Fruit fly (Drosophila melanogaster): ENCODE data around the gene CG33158.

Gene CG33158

DNA sequence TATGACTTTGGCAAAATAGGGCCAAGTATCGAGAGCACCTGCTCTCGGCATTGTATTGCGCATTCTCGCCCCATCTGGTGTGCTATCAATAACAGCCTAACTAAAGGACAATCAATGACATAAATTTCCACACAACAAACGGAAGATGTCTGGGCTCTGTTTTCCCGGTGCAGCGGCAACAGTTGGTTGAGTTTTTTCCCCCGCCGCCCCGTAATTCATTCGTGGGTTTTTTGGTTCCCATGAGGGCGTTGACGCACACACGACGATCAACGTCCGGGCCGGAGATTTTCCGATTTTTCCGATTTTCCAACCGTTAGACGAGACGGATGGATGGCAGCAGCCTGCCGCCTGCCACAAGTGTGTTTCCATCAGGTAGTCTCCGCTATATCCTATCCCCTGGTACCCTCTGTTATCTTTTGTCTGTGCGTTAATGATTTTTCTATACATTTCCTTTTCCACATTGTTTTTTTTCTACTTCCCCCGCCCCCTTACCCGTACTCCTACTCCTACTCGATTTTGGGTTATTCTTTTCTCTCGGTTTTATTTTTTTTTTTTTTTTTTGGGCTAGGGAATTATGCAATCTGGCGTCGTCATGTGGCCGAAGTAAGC lies 56.2 kb downstream of the CG33158 start:
- no peak for TF ChIP-seq foxo (GFP tag; optimal IDR thresholded peaks at IDR 0.05)
- TF ChIP-seq Hnf4 (GFP tag; optimal IDR thresholded peaks at IDR 0.05) = no peak
- TF ChIP-seq dl (GFP tag; optimal IDR thresholded peaks at IDR 0.05; ENCODE audit: insufficient read depth in 1 of 2, partially characterized antibody in 2 of 2) = no peak
- no peak for TF ChIP-seq Sp1 (GFP tag; optimal IDR thresholded peaks at IDR 0.05)
- no peak for TF ChIP-seq Vsx2 (GFP tag; optimal IDR thresholded peaks at IDR 0.05; ENCODE audit: partially characterized antibody)

DNA sequence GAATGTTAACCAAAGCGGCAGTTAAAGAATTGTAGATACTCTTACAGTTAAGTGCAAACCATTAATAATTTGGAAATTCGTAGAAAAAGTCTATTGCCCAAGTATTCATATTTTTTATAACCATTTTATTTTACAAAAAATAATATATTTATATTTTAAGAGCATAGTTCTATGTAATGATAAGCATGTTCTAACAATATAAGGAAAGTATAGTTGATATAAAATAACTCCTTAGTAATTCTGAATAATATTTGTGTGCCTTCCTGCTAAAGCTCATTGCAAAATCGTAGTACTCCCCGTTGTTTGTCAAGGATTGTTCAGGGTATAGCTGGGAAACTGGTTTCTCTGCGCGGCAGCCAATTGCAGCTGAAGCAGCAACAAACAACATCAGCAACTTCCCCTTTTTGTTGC lies 57.3 kb downstream of the CG33158 start:
- TF ChIP-seq fru (GFP tag; optimal IDR thresholded peaks at IDR 0.05) (peak; percentile 62), Myc (optimal IDR thresholded peaks at IDR 0.05) (no peak), Rel (GFP tag; optimal IDR thresholded peaks at IDR 0.05) (no peak), Rel (tag; optimal IDR thresholded peaks at IDR 0.05) (peak; percentile 20), Jra (GFP tag; optimal IDR thresholded peaks at IDR 0.05) (no peak), woc (GFP tag; optimal IDR thresholded peaks at IDR 0.05) (peak; percentile 70), usp (GFP tag; optimal IDR thresholded peaks at IDR 0.05) (no peak), psq (GFP tag; optimal IDR thresholded peaks at IDR 0.05) (peak; percentile 83), br (GFP tag; optimal IDR thresholded peaks at IDR 0.05) (no peak), Sp1 (GFP tag; optimal IDR thresholded peaks at IDR 0.05) (peak; percentile 89), ey (GFP tag; optimal IDR thresholded peaks at IDR 0.05) (peak; percentile 41), Hnf4 (GFP tag; optimal IDR thresholded peaks at IDR 0.05) (peak; percentile 36), HLH106 (tag; optimal IDR thresholded peaks at IDR 0.05) (peak; percentile 83), sv (GFP tag; optimal IDR thresholded peaks at IDR 0.05) (no peak), dmrt93B (GFP tag; optimal IDR thresholded peaks at IDR 0.05) (peak; percentile 69), OdsH (GFP tag; optimal IDR thresholded peaks at IDR 0.05) (peak; percentile 69), Hr83 (GFP tag; optimal IDR thresholded peaks at IDR 0.05; ENCODE audit: poor library complexity, severe bottlenecking) (no peak), h (GFP tag; optimal IDR thresholded peaks at IDR 0.05) (peak; percentile 54), CG32264 (GFP tag; optimal IDR thresholded peaks at IDR 0.05) (no peak), rgr (GFP tag; optimal IDR thresholded peaks at IDR 0.05) (peak; percentile 70), CG9705 (GFP tag; optimal IDR thresholded peaks at IDR 0.05) (peak; percentile 51), brk (GFP tag; optimal IDR thresholded peaks at IDR 0.05) (peak; percentile 32), foxo (GFP tag; optimal IDR thresholded peaks at IDR 0.05) (peak in 1 of 2 experiments; percentile 77), dsf (GFP tag; optimal IDR thresholded peaks at IDR 0.05; ENCODE audit: borderline replicate concordance) (no peak)

DNA sequence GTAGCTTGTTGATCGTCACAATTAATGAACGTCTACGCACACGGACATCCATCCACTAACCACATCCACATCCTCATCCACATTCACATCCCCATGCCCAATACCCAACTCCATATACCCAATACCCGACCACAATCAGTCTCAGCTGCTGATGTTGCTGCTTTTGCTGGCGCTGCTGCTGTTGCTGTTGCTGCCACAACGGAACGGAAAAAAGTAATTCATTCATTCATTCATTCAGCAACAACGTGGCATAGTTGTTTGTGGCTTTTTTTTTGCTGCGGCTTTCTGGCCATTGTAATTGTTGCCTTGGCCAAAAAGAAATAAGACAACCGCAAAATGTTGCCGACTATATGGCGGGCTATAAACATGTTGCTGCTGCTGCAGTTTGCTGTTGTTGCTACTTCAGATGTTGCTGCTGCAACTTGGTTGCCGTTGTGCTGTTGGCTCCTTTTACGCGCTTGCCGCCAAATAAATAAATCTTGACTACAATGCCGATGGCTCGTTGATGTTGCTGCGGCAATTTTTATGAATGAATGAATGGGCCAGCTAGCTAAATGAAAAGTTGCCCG lies 57.8 kb downstream of the CG33158 start:
- TF ChIP-seq dmrt93B (GFP tag; optimal IDR thresholded peaks at IDR 0.05) = no peak
- TF ChIP-seq Hnf4 (GFP tag; optimal IDR thresholded peaks at IDR 0.05) = no peak
- peak; percentile 37 for TF ChIP-seq Dfd (GFP tag; optimal IDR thresholded peaks at IDR 0.05)
- no peak for TF ChIP-seq Mio (GFP tag; optimal IDR thresholded peaks at IDR 0.05)
- TF ChIP-seq CrebA (GFP tag; optimal IDR thresholded peaks at IDR 0.05; ENCODE audit: borderline replicate concordance) = peak; percentile 73

dm6 chr3L:16477730-16478129 lies 58.3 kb downstream of the CG33158 start:
- TF ChIP-seq Vsx2 (GFP tag; optimal IDR thresholded peaks at IDR 0.05; ENCODE audit: partially characterized antibody) (no peak), Hr83 (GFP tag; optimal IDR thresholded peaks at IDR 0.05; ENCODE audit: poor library complexity, severe bottlenecking) (peak; percentile 23)

DNA sequence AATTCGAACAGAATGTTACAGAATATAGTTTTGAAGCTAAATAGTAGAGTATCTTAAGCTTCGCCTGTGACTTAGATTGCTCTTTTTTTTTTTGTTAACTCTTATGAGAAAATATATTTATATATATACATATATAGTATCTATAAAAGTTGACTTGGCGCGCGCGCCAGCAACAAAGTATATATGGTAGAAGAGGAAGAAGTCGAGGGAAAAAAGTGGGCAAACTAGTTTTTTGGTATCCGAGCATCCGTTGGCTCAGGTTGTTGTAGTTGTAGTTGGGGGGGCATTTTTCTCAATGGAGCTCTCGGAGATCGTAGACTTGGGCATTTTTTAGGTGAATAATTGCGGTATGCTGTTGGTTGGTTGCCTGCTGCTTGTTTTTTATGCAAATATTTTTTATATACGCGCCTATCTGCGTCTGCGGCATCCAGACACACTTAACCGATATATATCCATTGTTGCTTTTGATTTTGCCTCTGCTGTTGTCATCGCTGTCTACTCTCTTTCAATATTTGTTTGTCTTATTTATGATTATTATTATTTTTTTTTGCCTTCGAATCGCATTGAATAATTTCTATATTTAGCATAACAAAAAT lies 59.3 kb downstream of the CG33158 start:
- no peak for TF ChIP-seq sage (GFP tag; optimal IDR thresholded peaks at IDR 0.05)
- no peak for TF ChIP-seq Jra (GFP tag; optimal IDR thresholded peaks at IDR 0.05)
- TF ChIP-seq Hr83 (GFP tag; optimal IDR thresholded peaks at IDR 0.05; ENCODE audit: poor library complexity, severe bottlenecking) = no peak
- no peak for TF ChIP-seq ey (GFP tag; optimal IDR thresholded peaks at IDR 0.05)
- no peak for TF ChIP-seq brk (GFP tag; optimal IDR thresholded peaks at IDR 0.05)
- TF ChIP-seq br (GFP tag; optimal IDR thresholded peaks at IDR 0.05) = no peak
- no peak for TF ChIP-seq sv (GFP tag; optimal IDR thresholded peaks at IDR 0.05)
- no peak for TF ChIP-seq Mio (GFP tag; optimal IDR thresholded peaks at IDR 0.05)
- no peak for TF ChIP-seq jim (GFP tag; optimal IDR thresholded peaks at IDR 0.05)
- TF ChIP-seq foxo (GFP tag; optimal IDR thresholded peaks at IDR 0.05) = no peak
